Fruit fly (Drosophila melanogaster) whole organism, embryonic: ENCODE results near the gene Sidpn.

ENCODE experiments used
- Abd-B ChIP-seq: fragments of 200-800 bp; sonication (Bioruptor generic); optimal IDR thresholded peaks from 2 replicates; lab custom pipeline; 2018; ENCODE audit warnings: missing biosample characterization, mild to moderate bottlenecking, missing genetic modification characterization, moderate library complexity
- Aef1 ChIP-seq: fragments of 200-800 bp; sonication (Bioruptor generic); IDR thresholded peaks from 3 replicates; pipeline ENCODE4 v1.3.6; 2022; ENCODE audit warnings: missing biosample characterization, missing genetic modification characterization
- Awh ChIP-seq: fragments of 200-800 bp; sonication (Bioruptor generic); IDR thresholded peaks from 2 replicates; pipeline ENCODE4, ENCODE4 v1.3.6; 2022; ENCODE audit warnings: missing biosample characterization, missing genetic modification characterization
- CG10267 ChIP-seq: fragments of 200-800 bp; sonication (Bioruptor generic); optimal IDR thresholded peaks from 2 replicates; lab custom pipeline; 2018; ENCODE audit warnings: missing biosample characterization, mild to moderate bottlenecking, missing genetic modification characterization, moderate library complexity
- CG11247 ChIP-seq: fragments of 200-800 bp; sonication (Bioruptor generic); IDR thresholded peaks from 2 replicates; pipeline ENCODE4 v1.3.6; 2022; ENCODE audit warnings: missing biosample characterization, missing genetic modification characterization
- CG12219 ChIP-seq: fragments of 200-800 bp; sonication (Bioruptor generic); optimal IDR thresholded peaks from 3 replicates; lab custom pipeline; 2018; ENCODE audit warnings: missing biosample characterization, mild to moderate bottlenecking, missing genetic modification characterization
- CG14050 ChIP-seq: fragments of 200-800 bp; sonication (Bioruptor generic); IDR thresholded peaks from 3 replicates; pipeline ENCODE4 v1.3.6; 2022; ENCODE audit warnings: missing biosample characterization, missing genetic modification characterization
- CG15011 ChIP-seq: fragments of 200-800 bp; sonication (Bioruptor generic); optimal IDR thresholded peaks from 3 replicates; lab custom pipeline; 2018; ENCODE audit warnings: missing biosample characterization, mild to moderate bottlenecking, missing genetic modification characterization
- CG1529 ChIP-seq: fragments of 200-800 bp; sonication (Bioruptor generic); optimal IDR thresholded peaks from 3 replicates; lab custom pipeline; 2018; ENCODE audit warnings: missing biosample characterization, missing genetic modification characterization
- CG15479 ChIP-seq: fragments of 200-800 bp; sonication (Bioruptor generic); optimal IDR thresholded peaks from 3 replicates; lab custom pipeline; 2019; ENCODE audit warnings: missing biosample characterization, mild to moderate bottlenecking, missing genetic modification characterization, moderate library complexity
- CG15696 ChIP-seq: fragments of 200-800 bp; sonication (Bioruptor generic); optimal IDR thresholded peaks from 2 replicates; lab custom pipeline; 2019; ENCODE audit warnings: missing biosample characterization, mild to moderate bottlenecking, missing genetic modification characterization, moderate library complexity
- CG16779 ChIP-seq: fragments of 200-800 bp; sonication (Bioruptor generic); IDR thresholded peaks from 2 replicates; pipeline ENCODE4 v1.3.6; 2022; ENCODE audit warnings: missing biosample characterization, missing genetic modification characterization
- CG17186 ChIP-seq: fragments of 200-800 bp; sonication (Bioruptor generic); optimal IDR thresholded peaks from 3 replicates; lab custom pipeline; 2017; ENCODE audit warnings: missing biosample characterization, missing genetic modification reagents, missing genetic modification characterization
- CG17612 ChIP-seq: fragments of 200-800 bp; sonication (Bioruptor generic); IDR thresholded peaks from 2 replicates; pipeline ENCODE4 v1.3.6; 2022; ENCODE audit warnings: missing biosample characterization, missing genetic modification characterization
- CG17912 ChIP-seq: fragments of 200-800 bp; sonication (Bioruptor generic); optimal IDR thresholded peaks from 2 replicates; lab custom pipeline; 2018; ENCODE audit warnings: missing biosample characterization, mild to moderate bottlenecking, missing genetic modification characterization
- CG1832 ChIP-seq: fragments of 200-800 bp; sonication (Bioruptor generic); optimal IDR thresholded peaks from 2 replicates; lab custom pipeline; 2017; ENCODE audit warnings: missing biosample characterization, mild to moderate bottlenecking, missing genetic modification characterization, inconsistent platforms
- CG5245 ChIP-seq: fragments of 200-800 bp; sonication (Bioruptor generic); optimal IDR thresholded peaks from 3 replicates; lab custom pipeline; 2016; ENCODE audit warnings: missing biosample characterization, missing genetic modification characterization
- CG6254 ChIP-seq: fragments of 200-800 bp; sonication (Bioruptor generic); optimal IDR thresholded peaks from 3 replicates; lab custom pipeline; 2017; ENCODE audit warnings: mild to moderate bottlenecking, missing biosample characterization, missing genetic modification reagents, missing genetic modification characterization
- CG6689 ChIP-seq: fragments of 200-800 bp; sonication (Bioruptor generic); IDR thresholded peaks from 2 replicates; pipeline ENCODE4 v1.3.6; 2022; ENCODE audit warnings: missing biosample characterization, missing genetic modification characterization
- CG7556 ChIP-seq: fragments of 200-800 bp; sonication (Bioruptor generic); optimal IDR thresholded peaks from 2 replicates; lab custom pipeline; 2017; ENCODE audit warnings: missing biosample characterization, mild to moderate bottlenecking, missing genetic modification characterization
- CG8359 ChIP-seq: fragments of 200-800 bp; sonication (Bioruptor generic); optimal IDR thresholded peaks from 2 replicates; lab custom pipeline; 2017; ENCODE audit warnings: missing biosample characterization, mild to moderate bottlenecking, missing genetic modification characterization, borderline replicate concordance
- CG8944 ChIP-seq: fragments of 200-800 bp; sonication (Bioruptor generic); optimal IDR thresholded peaks from 3 replicates; lab custom pipeline; 2016; ENCODE audit warnings: missing biosample characterization, missing genetic modification characterization
- Dip3 ChIP-seq: fragments of 200-800 bp; sonication (Bioruptor generic); optimal IDR thresholded peaks from 3 replicates; lab custom pipeline; 2016; ENCODE audit warnings: missing biosample characterization, missing genetic modification characterization
- Ets65A ChIP-seq: fragments of 200-800 bp; sonication (Bioruptor generic); peaks from one replicate; lab custom pipeline; 2016; ENCODE audit warnings: missing biosample characterization, missing genetic modification characterization
- HLH3B ChIP-seq: fragments of 200-800 bp; sonication (Bioruptor generic); IDR thresholded peaks from 2 replicates; pipeline ENCODE4 v1.3.6; 2022; ENCODE audit warnings: missing biosample characterization, missing genetic modification characterization
- HmgD ChIP-seq: fragments of 200-800 bp; sonication (Bioruptor generic); optimal IDR thresholded peaks from 3 replicates; lab custom pipeline; 2016; ENCODE audit warnings: missing biosample characterization, missing genetic modification characterization
- HmgZ ChIP-seq: fragments of 200-800 bp; sonication (Bioruptor generic); optimal IDR thresholded peaks from 2 replicates; lab custom pipeline; 2018; ENCODE audit warnings: missing biosample characterization, mild to moderate bottlenecking, missing genetic modification characterization
- NC2β ChIP-seq: fragments of 200-800 bp; sonication (Bioruptor generic); optimal IDR thresholded peaks from 2 replicates; lab custom pipeline; 2016; ENCODE audit warnings: missing biosample characterization, missing genetic modification characterization
- NFAT ChIP-seq: fragments of 200-800 bp; sonication (Bioruptor generic); IDR thresholded peaks from 2 replicates; pipeline ENCODE4 v1.3.6; 2022; ENCODE audit warnings: missing biosample characterization, missing genetic modification characterization
- YL-1 ChIP-seq: fragments of 200-800 bp; sonication (Bioruptor generic); optimal IDR thresholded peaks from 3 replicates; lab custom pipeline; 2017; ENCODE audit warnings: missing biosample characterization, mild to moderate bottlenecking, missing genetic modification characterization
- amos ChIP-seq: fragments of 200-800 bp; sonication (Bioruptor generic); IDR thresholded peaks from 2 replicates; pipeline ENCODE4 v1.3.6; 2022; ENCODE audit warnings: missing biosample characterization, missing genetic modification characterization; ENCODE audit not compliant: partially characterized antibody
- az2 ChIP-seq: fragments of 200-800 bp; sonication (Bioruptor generic); optimal IDR thresholded peaks from 3 replicates; lab custom pipeline; 2016; ENCODE audit warnings: missing biosample characterization, missing genetic modification characterization
- bab2 ChIP-seq: fragments of 200-800 bp; sonication (Bioruptor generic); optimal IDR thresholded peaks from 2 replicates; lab custom pipeline; 2016; ENCODE audit warnings: missing biosample characterization, missing genetic modification characterization
- bigmax ChIP-seq: fragments of 200-800 bp; sonication (Bioruptor generic); optimal IDR thresholded peaks from 2 replicates; lab custom pipeline; 2018; ENCODE audit warnings: missing biosample characterization, mild to moderate bottlenecking, missing genetic modification characterization
- cas ChIP-seq: fragments of 200-800 bp; sonication (Bioruptor generic); IDR thresholded peaks from 2 replicates; pipeline ENCODE4 v1.3.6; 2022; ENCODE audit warnings: missing biosample characterization, missing genetic modification characterization
- crol ChIP-seq: fragments of 200-800 bp; sonication (Bioruptor generic); IDR thresholded peaks from 2 replicates; pipeline ENCODE4 v1.3.6; 2022; ENCODE audit warnings: missing biosample characterization, missing genetic modification characterization
- eve ChIP-seq, 2 experiments: fragments of >200 bp; optimal IDR thresholded peaks; 2 replicates each; lab custom pipeline; 2017; ENCODE audit warnings: missing biosample characterization in 2 of 2, missing genetic modification characterization in 2 of 2
- gce ChIP-seq: fragments of 200-800 bp; sonication (Bioruptor generic); IDR thresholded peaks from 3 replicates; pipeline ENCODE4 v1.3.6; 2022; ENCODE audit warnings: missing biosample characterization, missing genetic modification characterization
- gt ChIP-seq: fragments of 200-800 bp; sonication (Bioruptor generic); IDR thresholded peaks from 2 replicates; pipeline ENCODE4 v1.3.6; 2022; ENCODE audit warnings: missing biosample characterization, missing genetic modification characterization
- ham ChIP-seq: fragments of 200-800 bp; sonication (Bioruptor generic); IDR thresholded peaks from 2 replicates; pipeline ENCODE4 v1.3.6; 2022; ENCODE audit warnings: missing biosample characterization, missing genetic modification characterization
- lmd ChIP-seq: fragments of 200-800 bp; sonication (Bioruptor generic); IDR thresholded peaks from 2 replicates; pipeline ENCODE4 v1.3.6; 2022; ENCODE audit warnings: missing biosample characterization, missing genetic modification characterization
- maf-S ChIP-seq: fragments of 200-800 bp; sonication (Bioruptor generic); optimal IDR thresholded peaks from 2 replicates; lab custom pipeline; 2016; ENCODE audit warnings: missing biosample characterization, missing genetic modification characterization
- nerfin-1 ChIP-seq: fragments of 200-800 bp; sonication (Bioruptor generic); optimal IDR thresholded peaks from 3 replicates; lab custom pipeline; 2019; ENCODE audit warnings: missing biosample characterization, mild to moderate bottlenecking, missing genetic modification characterization, moderate library complexity
- nerfin-2 ChIP-seq: fragments of 200-800 bp; sonication (Bioruptor generic); IDR thresholded peaks from 2 replicates; pipeline ENCODE4 v1.3.6; 2022; ENCODE audit warnings: missing biosample characterization, missing genetic modification characterization; ENCODE audit not compliant: partially characterized antibody
- phol ChIP-seq: fragments of 200-800 bp; sonication (Bioruptor generic); optimal IDR thresholded peaks from 3 replicates; lab custom pipeline; 2018; ENCODE audit warnings: missing biosample characterization, mild to moderate bottlenecking, missing genetic modification characterization, moderate library complexity
- repo ChIP-seq: fragments of 200-800 bp; sonication (Bioruptor generic); optimal IDR thresholded peaks from 2 replicates; lab custom pipeline; 2016; ENCODE audit warnings: missing biosample characterization, missing genetic modification characterization
- slou ChIP-seq: fragments of 200-800 bp; sonication (Bioruptor generic); optimal IDR thresholded peaks from 3 replicates; lab custom pipeline; 2016; ENCODE audit warnings: missing biosample characterization, missing genetic modification characterization
- slp2 ChIP-seq: fragments of 200-800 bp; sonication (Bioruptor generic); optimal IDR thresholded peaks from 2 replicates; lab custom pipeline; 2016; ENCODE audit warnings: missing biosample characterization, missing genetic modification characterization
- stwl ChIP-seq: fragments of 200-800 bp; sonication (Bioruptor generic); optimal IDR thresholded peaks from 3 replicates; lab custom pipeline; 2018; ENCODE audit warnings: missing biosample characterization, mild to moderate bottlenecking, missing genetic modification characterization, moderate library complexity
- unc-4 ChIP-seq: fragments of 200-800 bp; sonication (Bioruptor generic); IDR thresholded peaks from 2 replicates; pipeline ENCODE4 v1.3.6; 2022; ENCODE audit warnings: missing biosample characterization, missing genetic modification characterization; ENCODE audit not compliant: partially characterized antibody
- wdn ChIP-seq: fragments of 200-800 bp; sonication (Bioruptor generic); IDR thresholded peaks from 2 replicates; pipeline ENCODE4 v1.3.6; 2022; ENCODE audit warnings: missing biosample characterization, missing genetic modification characterization
- zen2 ChIP-seq: fragments of 200-800 bp; sonication (Bioruptor generic); IDR thresholded peaks from 3 replicates; pipeline ENCODE4 v1.3.6; 2022; ENCODE audit warnings: missing biosample characterization, missing genetic modification characterization; ENCODE audit not compliant: partially characterized antibody

The Sidpn gene

dm6 chr2L:19019160-19019592, 8.3 kb upstream of the Sidpn start (continued):
- TF ChIP-seq CG6254 = no peak
- no peak for TF ChIP-seq CG17186 (GFP tag; lab: Kevin White, UChicago)
- TF ChIP-seq Aef1 = no peak
- TF ChIP-seq stwl (tag; lab: Kevin White, UChicago) = no peak
- no peak for TF ChIP-seq repo (GFP tag; lab: Kevin White, UChicago)
- no peak for TF ChIP-seq ham (GFP tag; lab: Robert Waterston, UW)
- no peak for TF ChIP-seq CG14050 (GFP tag; lab: Robert Waterston, UW)
- no peak for TF ChIP-seq Dip3 (GFP tag; lab: Kevin White, UChicago)
- TF ChIP-seq Abd-B (GFP tag; lab: Kevin White, UChicago) = no peak
- TF ChIP-seq gt (GFP tag; lab: Robert Waterston, UW) = no peak
- TF ChIP-seq CG15696 = no peak
- no peak for TF ChIP-seq CG6689 (GFP tag; lab: Robert Waterston, UW)
- TF ChIP-seq HmgZ (tag; lab: Kevin White, UChicago) = no peak
- TF ChIP-seq eve (GFP tag; optimal IDR thresholded peaks at IDR 0.05; lab: Kevin White, UChicago) = no peak
- TF ChIP-seq CG15479 (GFP tag; lab: Kevin White, UChicago) = no peak
- TF ChIP-seq lmd (GFP tag; lab: Robert Waterston, UW) = 0 out of 2 replicates have a peak, but pooled peaks have one; percentile 3
- TF ChIP-seq amos (GFP tag; lab: Robert Waterston, UW) = no peak
- TF ChIP-seq CG10267 (tag; lab: Kevin White, UChicago) = peak; percentile 14
- no peak for TF ChIP-seq wdn (GFP tag; lab: Robert Waterston, UW)
- TF ChIP-seq bigmax (GFP tag; lab: Kevin White, UChicago) = no peak
- no peak for TF ChIP-seq HLH3B (GFP tag; lab: Robert Waterston, UW)
- no peak for TF ChIP-seq CG17912 (GFP tag; lab: Kevin White, UChicago)
- TF ChIP-seq crol = no peak
- TF ChIP-seq CG15011 (GFP tag; lab: Kevin White, UChicago) = peak; percentile 10
- TF ChIP-seq cas (GFP tag; lab: Robert Waterston, UW) = no peak
- no peak for TF ChIP-seq az2
- TF ChIP-seq NC2β (GFP tag; lab: Kevin White, UChicago) = no peak
- no peak for TF ChIP-seq maf-S (GFP tag; lab: Kevin White, UChicago)
- TF ChIP-seq phol (tag; lab: Kevin White, UChicago) = peak; percentile 31
- TF ChIP-seq CG8359 (GFP tag; lab: Kevin White, UChicago) = no peak
- peak; percentile 2 for TF ChIP-seq slou
- TF ChIP-seq gce (GFP tag; lab: Robert Waterston, UW) = no peak
- TF ChIP-seq HmgD = no peak
- TF ChIP-seq zen2 (GFP tag; lab: Robert Waterston, UW) = no peak
- TF ChIP-seq CG5245 (GFP tag; lab: Kevin White, UChicago) = no peak
- TF ChIP-seq CG17612 (GFP tag; lab: Robert Waterston, UW) = 0 out of 2 replicates have a peak, but pooled peaks have one; percentile 6
- TF ChIP-seq CG11247 = no peak
- TF ChIP-seq CG12219 (GFP tag; lab: Kevin White, UChicago) = no peak
- no peak for TF ChIP-seq CG1832 (GFP tag; lab: Kevin White, UChicago)
- peak; percentile 81 for TF ChIP-seq CG7556
- TF ChIP-seq nerfin-1 (tag; lab: Kevin White, UChicago) = no peak
- TF ChIP-seq unc-4 = no peak
- no peak for TF ChIP-seq nerfin-2 (GFP tag; lab: Robert Waterston, UW)
- no peak for TF ChIP-seq NFAT (GFP tag; lab: Robert Waterston, UW)
- TF ChIP-seq CG1529 (GFP tag; lab: Kevin White, UChicago) = no peak
- peak; percentile 53 for TF ChIP-seq Ets65A (GFP tag; lab: Kevin White, UChicago)
- TF ChIP-seq YL-1 (GFP tag; lab: Kevin White, UChicago) = no peak
- TF ChIP-seq CG16779 (GFP tag; lab: Robert Waterston, UW) = no peak
- no peak for TF ChIP-seq slp2 (GFP tag; lab: Kevin White, UChicago)
- no peak for TF ChIP-seq CG8944 (GFP tag; lab: Kevin White, UChicago)
- TF ChIP-seq bab2 = no peak
- no peak for TF ChIP-seq Awh (GFP tag; lab: Robert Waterston, UW)
